Worm (Caenorhabditis elegans) whole organism, young adult: ENCODE measurements around the gene T08G5.2.

Experiments
- ama-1 ChIP-seq, 3 experiments: fragments of 150-350 bp in 1 of 3; sonication (generic microtip) in 2 of 3; optimal IDR thresholded peaks; 2 replicates each; lab custom pipeline; 2014 to 2018; ENCODE audit warnings: missing biosample characterization in 2 of 3, missing genetic modification characterization in 2 of 3, missing genetic modification reagents in 2 of 3
- ceh-40 ChIP-seq: fragments of 200-800 bp; sonication (Bioruptor generic); IDR thresholded peaks from 2 replicates; pipeline ENCODE4 v1.3.6; 2022; ENCODE audit warnings: missing genetic modification characterization, missing compliant biosample characterization
- hlh-12 ChIP-seq: sonication (generic microtip); optimal IDR thresholded peaks from 2 replicates; lab custom pipeline; 2016; ENCODE audit warnings: missing genetic modification characterization, missing compliant biosample characterization
- madf-10 ChIP-seq: sonication (generic microtip); optimal IDR thresholded peaks from 2 replicates; lab custom pipeline; 2016; ENCODE audit warnings: mild to moderate bottlenecking, missing genetic modification characterization, missing compliant biosample characterization
- nfya-2 ChIP-seq: fragments of 200-800 bp; sonication (Bioruptor generic); IDR thresholded peaks from 2 replicates; pipeline ENCODE4 v1.3.6; 2022; ENCODE audit warnings: missing genetic modification reagents, missing genetic modification characterization, missing compliant biosample characterization
- snpc-4 ChIP-seq, 5 experiments: fragments of 150-350 bp in 1 of 5; sonication (generic microtip) in 4 of 5; optimal IDR thresholded peaks; 2 replicates each; lab custom pipeline; 2014 to 2018; ENCODE audit warnings: missing genetic modification characterization in 5 of 5, missing biosample characterization in 3 of 5, antibody characterized with exemption in 2 of 5, mild to moderate bottlenecking in 2 of 5, missing compliant biosample characterization in 2 of 5, missing genotype in 2 of 5, moderate library complexity in 2 of 5, missing genetic modification reagents in 1 of 5
- somi-1 ChIP-seq: fragments of 200-800 bp; sonication (Bioruptor generic); optimal IDR thresholded peaks from 2 replicates; lab custom pipeline; 2018; ENCODE audit warnings: mild to moderate bottlenecking, missing genetic modification characterization, missing compliant biosample characterization
- unc-62 ChIP-seq: fragments of 150-350 bp; optimal IDR thresholded peaks from 2 replicates; lab custom pipeline; 2014; ENCODE audit warnings: missing biosample characterization, missing genetic modification reagents, missing genetic modification characterization

ce11 chrV:14011427-14011826 is 14.7 kb downstream of the T08G5.2 start:
- TF ChIP-seq somi-1 (GFP tag; lab: Kevin White, UChicago) = no peak
- no peak for TF ChIP-seq nfya-2 (GFP tag; lab: Robert Waterston, UW)
- TF ChIP-seq unc-62 (GFP tag; lab: Kevin White, UChicago) = no peak
- TF ChIP-seq hlh-12 (tag; lab: Kevin White, UChicago) = no peak
- TF ChIP-seq ama-1 (optimal IDR thresholded peaks at IDR 0.05; lab: Kevin White, UChicago) = no peak
- TF ChIP-seq ama-1 (GFP tag; optimal IDR thresholded peaks at IDR 0.05; lab: Kevin White, UChicago) = no peak
- TF ChIP-seq madf-10 = no peak
- TF ChIP-seq snpc-4 (GFP tag; optimal IDR thresholded peaks at IDR 0.05; lab: Kevin White, UChicago) = no peak
- no peak for TF ChIP-seq snpc-4 (tag; optimal IDR thresholded peaks at IDR 0.05; lab: Kevin White, UChicago)
- TF ChIP-seq ceh-40 = no peak
